Worm (Caenorhabditis elegans) whole organism, L4 larva: Measurements from ENCODE around the gene srh-295.
A peak's percentile ranks its signal among the peaks of the same experiment; 100 is the strongest.

ENCODE experiments used
- D1046.2 ChIP-seq: fragments of 200-800 bp; sonication (Bioruptor generic); IDR thresholded peaks from 2 replicates; pipeline ENCODE4 v1.3.6; 2022; ENCODE audit warnings: missing genetic modification characterization, missing compliant biosample characterization
- F10B5.3 ChIP-seq: sonication (generic microtip); optimal IDR thresholded peaks from 2 replicates; lab custom pipeline; 2016; ENCODE audit warnings: mild to moderate bottlenecking, missing genetic modification characterization, missing compliant biosample characterization
- F44E2.7 ChIP-seq: fragments of 200-800 bp; sonication (Bioruptor generic); IDR thresholded peaks from 2 replicates; pipeline ENCODE4 v2.1.2; 2022; ENCODE audit warnings: missing genetic modification characterization, missing compliant biosample characterization
- T26A8.4 ChIP-seq: fragments of 200-800 bp; sonication (Bioruptor generic); IDR thresholded peaks from 2 replicates; pipeline ENCODE4 v1.3.6; 2022; ENCODE audit warnings: missing genetic modification characterization, missing compliant biosample characterization
- Y75B8A.6 ChIP-seq: fragments of 200-800 bp; sonication (Bioruptor generic); IDR thresholded peaks from 2 replicates; pipeline ENCODE4 v1.3.6; 2022; ENCODE audit warnings: missing genetic modification reagents, missing genetic modification characterization, missing compliant biosample characterization
- aha-1 ChIP-seq: fragments of 150-350 bp; peaks from one replicate; lab custom pipeline; 2014; ENCODE audit warnings: missing biosample characterization, missing genetic modification characterization
- ama-1 ChIP-seq: fragments of 150-350 bp; optimal IDR thresholded peaks from 2 replicates; lab custom pipeline; 2014; ENCODE audit warnings: inconsistent platforms, mixed read lengths
- arid-1 ChIP-seq: fragments of 200-800 bp; sonication (Bioruptor generic); conservative IDR thresholded peaks from 2 replicates; pipeline ENCODE4 v1.3.6; 2022; ENCODE audit warnings: missing genetic modification reagents, missing genetic modification characterization, missing compliant biosample characterization
- ceh-20 ChIP-seq: fragments of 200-800 bp; sonication (Bioruptor generic); IDR thresholded peaks from 2 replicates; pipeline ENCODE4 v1.3.6; 2022; ENCODE audit warnings: missing genetic modification reagents, missing genetic modification characterization, missing compliant biosample characterization
- ceh-62 ChIP-seq: sonication (generic microtip); optimal IDR thresholded peaks from 2 replicates; lab custom pipeline; 2017; ENCODE audit warnings: missing biosample characterization, missing genetic modification characterization
- daf-19 ChIP-seq: fragments of 200-800 bp; sonication (Bioruptor generic); conservative IDR thresholded peaks from 2 replicates; pipeline ENCODE4 v1.3.6; 2022; ENCODE audit warnings: missing genetic modification characterization, missing compliant biosample characterization
- egl-27 ChIP-seq: sonication (generic microtip); optimal IDR thresholded peaks from 3 replicates; lab custom pipeline; 2017; ENCODE audit warnings: missing biosample characterization, missing genetic modification reagents, missing genetic modification characterization
- egl-43 ChIP-seq: fragments of 200-800 bp; sonication (Bioruptor generic); IDR thresholded peaks from 2 replicates; pipeline ENCODE4 v1.3.6; 2022; ENCODE audit warnings: missing genetic modification reagents, missing genetic modification characterization, missing compliant biosample characterization
- gei-8 ChIP-seq: fragments of 200-800 bp; sonication (Bioruptor generic); optimal IDR thresholded peaks from 2 replicates; lab custom pipeline; 2018; ENCODE audit warnings: mild to moderate bottlenecking, missing genetic modification characterization, missing compliant biosample characterization
- lim-7 ChIP-seq: fragments of 200-800 bp; sonication (Bioruptor generic); IDR thresholded peaks from 2 replicates; pipeline ENCODE4 v1.3.6; 2022; ENCODE audit warnings: missing genetic modification characterization, missing compliant biosample characterization
- lin-1 ChIP-seq: fragments of 200-800 bp; sonication (Bioruptor generic); IDR thresholded peaks from 2 replicates; pipeline ENCODE4 v1.3.6; 2022; ENCODE audit warnings: missing genetic modification reagents, missing genetic modification characterization, missing compliant biosample characterization
- lin-29 ChIP-seq: fragments of 200-800 bp; sonication (Bioruptor generic); IDR thresholded peaks from 2 replicates; pipeline ENCODE4 v1.3.6; 2022; ENCODE audit warnings: missing genetic modification reagents, missing genetic modification characterization, missing compliant biosample characterization
- lir-3 ChIP-seq: sonication (generic microtip); optimal IDR thresholded peaks from 2 replicates; lab custom pipeline; 2016; ENCODE audit warnings: mild to moderate bottlenecking, missing genetic modification characterization, missing compliant biosample characterization
- madf-5 ChIP-seq, 2 experiments: fragments of 200-800 bp; sonication (Bioruptor generic); IDR thresholded peaks; 2 replicates each; pipeline ENCODE4 v1.3.6; 2022; ENCODE audit warnings: missing compliant biosample characterization in 2 of 2, missing genetic modification characterization in 2 of 2
- mes-2 ChIP-seq: sonication (generic microtip); optimal IDR thresholded peaks from 2 replicates; lab custom pipeline; 2016; ENCODE audit warnings: missing genotype, mild to moderate bottlenecking, missing genetic modification characterization, missing compliant biosample characterization; ENCODE audit not compliant: poor library complexity, severe bottlenecking
- mxl-3 ChIP-seq: fragments of 200-800 bp; sonication (Bioruptor generic); optimal IDR thresholded peaks from 2 replicates; lab custom pipeline; 2018; ENCODE audit warnings: mild to moderate bottlenecking, missing genetic modification characterization, missing compliant biosample characterization
- nhr-102 ChIP-seq: sonication (generic microtip); optimal IDR thresholded peaks from 2 replicates; lab custom pipeline; 2016; ENCODE audit warnings: mild to moderate bottlenecking, missing genetic modification characterization, moderate library complexity, missing compliant biosample characterization
- nhr-11 ChIP-seq: fragments of 150-350 bp; optimal IDR thresholded peaks from 2 replicates; lab custom pipeline; 2014; ENCODE audit warnings: missing biosample characterization, missing genetic modification characterization
- nhr-111 ChIP-seq: fragments of 200-800 bp; sonication (Bioruptor generic); optimal IDR thresholded peaks from 2 replicates; lab custom pipeline; 2018; ENCODE audit warnings: mild to moderate bottlenecking, missing genetic modification characterization, missing compliant biosample characterization
- nhr-25 ChIP-seq: sonication (generic microtip); optimal IDR thresholded peaks from 2 replicates; lab custom pipeline; 2017; ENCODE audit warnings: missing genetic modification characterization, mild to moderate bottlenecking, missing compliant biosample characterization, antibody characterized with exemption, moderate library complexity, borderline replicate concordance; ENCODE audit not compliant: insufficient read depth
- nhr-28 ChIP-seq: fragments of 150-350 bp; optimal IDR thresholded peaks from 2 replicates; lab custom pipeline; 2014; ENCODE audit warnings: missing biosample characterization, missing genetic modification characterization
- nhr-41 ChIP-seq: fragments of 200-800 bp; sonication (Bioruptor generic); IDR thresholded peaks from 2 replicates; pipeline ENCODE4 v1.3.6; 2022; ENCODE audit warnings: missing genetic modification reagents, missing genetic modification characterization, missing compliant biosample characterization
- nhr-48 ChIP-seq: sonication (generic microtip); optimal IDR thresholded peaks from 2 replicates; lab custom pipeline; 2016; ENCODE audit warnings: mild to moderate bottlenecking, missing genetic modification characterization, missing compliant biosample characterization
- rbr-2 ChIP-seq: sonication (generic microtip); optimal IDR thresholded peaks from 2 replicates; lab custom pipeline; 2016; ENCODE audit warnings: missing genotype, missing genetic modification characterization, missing compliant biosample characterization
- sdz-12 ChIP-seq: fragments of 200-800 bp; sonication (Bioruptor generic); optimal IDR thresholded peaks from 2 replicates; lab custom pipeline; 2018; ENCODE audit warnings: mild to moderate bottlenecking, missing genetic modification characterization, missing compliant biosample characterization
- set-16 ChIP-seq: fragments of 200-800 bp; sonication (Bioruptor generic); IDR thresholded peaks from 2 replicates; pipeline ENCODE4 v1.3.6; 2022; ENCODE audit warnings: missing genetic modification reagents, missing genetic modification characterization, missing compliant biosample characterization
- tra-1 ChIP-seq: fragments of 200-800 bp; sonication (Bioruptor generic); IDR thresholded peaks from 2 replicates; pipeline ENCODE4 v1.3.6; 2022; ENCODE audit warnings: missing genetic modification reagents, missing genetic modification characterization, missing compliant biosample characterization
- unc-62 ChIP-seq, 3 experiments: fragments of 150-350 bp in 1 of 3; sonication (generic microtip); optimal IDR thresholded peaks in 2 of 3; peaks in 1 of 3; 1 replicate in 1 of 3; 2 replicates in 2 of 3; lab custom pipeline; 2014 to 2017; ENCODE audit warnings: missing biosample characterization in 3 of 3, missing genetic modification characterization in 3 of 3, missing genetic modification reagents in 3 of 3, missing genotype in 1 of 3
- zag-1 ChIP-seq: fragments of 150-350 bp; optimal IDR thresholded peaks from 2 replicates; lab custom pipeline; 2014; ENCODE audit warnings: missing biosample characterization, missing genetic modification characterization
- zip-11 ChIP-seq: fragments of 200-800 bp; sonication (Bioruptor generic); IDR thresholded peaks from 2 replicates; pipeline ENCODE4 v1.3.6; 2022; ENCODE audit warnings: missing genetic modification characterization, missing compliant biosample characterization
- zip-2 ChIP-seq: fragments of 150-350 bp; optimal IDR thresholded peaks from 2 replicates; lab custom pipeline; 2014; ENCODE audit warnings: missing biosample characterization, missing genetic modification characterization

srh-295 gene

ce11 chrV:15354648-15355047 lies 24.2 kb downstream of the srh-295 start, which contains the start of gene C29F3.7 (continued):
- TF ChIP-seq tra-1, result no peak
- TF ChIP-seq nhr-48 (tag; lab: Kevin White, UChicago), result peak; percentile 91
- TF ChIP-seq sdz-12 (GFP tag; lab: Kevin White, UChicago), result no peak
- no peak; the same call in 1 of the 2 replicates for TF ChIP-seq lin-1 (GFP tag; lab: Robert Waterston, UW)
- TF ChIP-seq lim-7, result no peak
- no peak for TF ChIP-seq F44E2.7
- no peak for TF ChIP-seq daf-19
- no peak for TF ChIP-seq madf-5 (GFP tag; IDR thresholded peaks at IDR 0.05; lab: Robert Waterston, UW)
- no peak for TF ChIP-seq lir-3 (tag; lab: Kevin White, UChicago)
- no peak for TF ChIP-seq ceh-62 (tag; lab: Kevin White, UChicago)
- TF ChIP-seq unc-62 (GFP tag; optimal IDR thresholded peaks at IDR 0.05 in 1 of 2; lab: Kevin White, UChicago), result peak in 1 of 2 experiments; percentile 35
- no peak for TF ChIP-seq unc-62 (tag; optimal IDR thresholded peaks at IDR 0.05; lab: Kevin White, UChicago)
- TF ChIP-seq D1046.2 (GFP tag; lab: Robert Waterston, UW), result no peak
- TF ChIP-seq nhr-41, result no peak
- TF ChIP-seq ceh-20, result no peak

ce11 chrV:15361412-15361811 lies 31.0 kb downstream of the srh-295 start, which contains the start of gene ech-1.1:
ech-1.1 (minus strand) TSS chrV:15361512.
- peak; percentile 14 for TF ChIP-seq nhr-28 (tag; lab: Kevin White, UChicago)

DNA sequence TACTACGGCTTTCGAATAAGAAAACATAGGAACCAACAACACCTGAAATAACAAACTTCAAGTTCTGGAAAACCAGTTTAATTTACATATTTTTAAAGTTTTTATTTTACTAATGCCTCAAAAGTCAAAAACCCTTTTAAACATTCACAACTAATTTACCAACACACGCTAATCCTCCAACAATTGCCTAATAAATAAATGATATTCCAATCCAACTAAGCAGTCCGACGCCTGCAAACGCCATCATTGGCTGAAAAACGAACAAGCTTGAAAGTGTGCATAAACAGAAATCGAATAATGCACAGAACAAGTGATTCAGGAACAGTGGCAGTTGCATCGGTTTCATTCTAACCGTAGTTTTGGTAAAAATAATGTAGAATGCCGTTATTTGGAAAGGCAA lies 37.4 kb downstream of the srh-295 start:
- TF ChIP-seq set-16 (GFP tag; lab: Robert Waterston, UW), result no peak
- TF ChIP-seq unc-62 (GFP tag; optimal IDR thresholded peaks at IDR 0.05 in 1 of 2; lab: Kevin White, UChicago), result peak in 1 of 2 experiments; percentile 95
- TF ChIP-seq unc-62 (tag; optimal IDR thresholded peaks at IDR 0.05; lab: Kevin White, UChicago), result no peak

ce11 chrV:15369707-15370106 lies 39.3 kb downstream of the srh-295 start, which contains the start of gene nhr-269:
nhr-269 (minus strand) TSS chrV:15369807.
- TF ChIP-seq madf-5 (GFP tag; IDR thresholded peaks at IDR 0.05; lab: Robert Waterston, UW), result no peak
- TF ChIP-seq zip-11, result no peak
- no peak for TF ChIP-seq Y75B8A.6 (GFP tag; lab: Robert Waterston, UW)
- no peak for TF ChIP-seq nhr-41
- no peak for TF ChIP-seq gei-8
- TF ChIP-seq rbr-2 (tag; lab: Kevin White, UChicago), result no peak
- TF ChIP-seq unc-62 (GFP tag; optimal IDR thresholded peaks at IDR 0.05 in 1 of 2; lab: Kevin White, UChicago), result no peak
- no peak for TF ChIP-seq unc-62 (tag; optimal IDR thresholded peaks at IDR 0.05; lab: Kevin White, UChicago)
- no peak for TF ChIP-seq zip-2 (tag; lab: Kevin White, UChicago)
- TF ChIP-seq mes-2, result no peak
- TF ChIP-seq egl-27, result no peak
- TF ChIP-seq nhr-48 (tag; lab: Kevin White, UChicago), result no peak
- TF ChIP-seq ceh-62 (tag; lab: Kevin White, UChicago), result no peak
- no peak for TF ChIP-seq lin-29 (GFP tag; lab: Robert Waterston, UW)
- TF ChIP-seq F10B5.3 (tag; lab: Kevin White, UChicago), result no peak
- TF ChIP-seq T26A8.4, result no peak
- no peak for TF ChIP-seq nhr-11 (tag; lab: Kevin White, UChicago)
- no peak for TF ChIP-seq egl-43
- TF ChIP-seq aha-1, result no peak
- no peak for TF ChIP-seq zag-1 (tag; lab: Kevin White, UChicago)
- no peak for TF ChIP-seq mxl-3 (GFP tag; lab: Kevin White, UChicago)

- TF ChIP-seq nhr-28 (tag; lab: Kevin White, UChicago) (no peak), T26A8.4 (no peak), ama-1 (no peak), nhr-102 (tag; lab: Kevin White, UChicago) (no peak), D1046.2 (GFP tag; lab: Robert Waterston, UW) (no peak), nhr-111 (GFP tag; lab: Kevin White, UChicago) (no peak), arid-1 (no peak), nhr-25 (tag; lab: Kevin White, UChicago) (no peak)
These were observed 45.8 kb downstream of the srh-295 start, which contains the start of gene srh-52 for ce11 chrV:15376223-15376622. srh-52 (minus strand) TSS chrV:15376323.
